Fruit fly (Drosophila melanogaster): ENCODE data around the gene CG17959.

- TF ChIP-seq usp (GFP tag; optimal IDR thresholded peaks at IDR 0.05) = no peak
- no peak for TF ChIP-seq psq (optimal IDR thresholded peaks at IDR 0.05)
Measured at dm6 chrX:2964678-2965231, 17.9 kb downstream of the CG17959 start.
